Worm (Caenorhabditis elegans) whole organism, L4/young adult: ENCODE results near the gene R02E12.12.

ENCODE experiments used
- W03F9.2 ChIP-seq: fragments of 150-350 bp; optimal IDR thresholded peaks from 2 replicates; lab custom pipeline; 2014; ENCODE audit warnings: missing biosample characterization, missing genetic modification characterization
- dao-5 ChIP-seq: sonication (generic microtip); optimal IDR thresholded peaks from 2 replicates; lab custom pipeline; 2016; ENCODE audit warnings: missing genotype, missing genetic modification characterization, moderate library complexity, missing compliant biosample characterization
- him-1 ChIP-seq: sonication (generic microtip); optimal IDR thresholded peaks from 2 replicates; lab custom pipeline; 2016; ENCODE audit warnings: missing genotype, missing genetic modification reagents, missing genetic modification characterization, missing compliant biosample characterization

DNA sequence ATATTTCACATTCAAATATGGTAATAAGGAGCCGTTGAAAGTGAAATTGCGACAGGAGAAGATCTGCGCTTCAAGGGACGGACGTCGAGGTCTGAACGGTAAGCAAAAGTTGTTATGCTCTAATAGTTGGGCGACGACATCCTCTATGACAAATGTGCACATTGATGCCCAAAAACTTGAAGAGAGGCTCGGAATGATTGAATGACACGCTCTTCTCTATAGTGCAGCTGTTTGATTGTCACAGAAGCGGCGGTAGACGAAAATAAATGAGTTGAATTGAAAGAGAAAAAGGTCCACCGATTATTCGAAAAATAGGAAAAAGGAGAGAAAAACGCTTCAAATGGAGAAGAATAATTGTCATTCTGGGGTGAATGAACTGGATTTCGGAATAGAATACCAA, 44.1 kb upstream of the R02E12.12 start:
- TF ChIP-seq dao-5 (tag; lab: Kevin White, UChicago) (no peak), W03F9.2 (no peak), him-1 (tag; lab: Kevin White, UChicago) (no peak)
